Worm (Caenorhabditis elegans) whole organism, young adult: ENCODE data around the gene eef-1B.2.

ENCODE experiments used
- C17E4.6 ChIP-seq: fragments of 200-800 bp; sonication (Bioruptor generic); IDR thresholded peaks from 2 replicates; pipeline ENCODE4 v1.3.6; 2022; ENCODE audit warnings: missing genetic modification reagents, missing genetic modification characterization, missing compliant biosample characterization
- F23B12.7 ChIP-seq: sonication (generic microtip); optimal IDR thresholded peaks from 2 replicates; lab custom pipeline; 2017; ENCODE audit warnings: missing genetic modification characterization, mild to moderate bottlenecking, missing compliant biosample characterization, antibody characterized with exemption, moderate library complexity; ENCODE audit not compliant: insufficient read depth
- F52B5.7 ChIP-seq: sonication (generic microtip); optimal IDR thresholded peaks from 2 replicates; lab custom pipeline; 2016; ENCODE audit warnings: mild to moderate bottlenecking, missing genetic modification characterization, missing compliant biosample characterization
- K12H6.12 ChIP-seq: fragments of 200-800 bp; sonication (Bioruptor generic); optimal IDR thresholded peaks from 2 replicates; lab custom pipeline; 2018; ENCODE audit warnings: mild to moderate bottlenecking, missing genetic modification characterization, missing compliant biosample characterization
- Y53G8AR.9 ChIP-seq: fragments of 200-800 bp; sonication (Bioruptor generic); conservative IDR thresholded peaks from 2 replicates; pipeline ENCODE4 v1.3.6; 2022; ENCODE audit warnings: missing genetic modification reagents, missing genetic modification characterization, missing compliant biosample characterization
- Y56A3A.18 ChIP-seq: fragments of 200-800 bp; sonication (Bioruptor generic); IDR thresholded peaks from 2 replicates; pipeline ENCODE4 v1.3.6; 2022; ENCODE audit warnings: missing genetic modification reagents, missing genetic modification characterization, missing compliant biosample characterization
- Y67H2A.10 ChIP-seq: fragments of 200-800 bp; sonication (Bioruptor generic); conservative IDR thresholded peaks from 2 replicates; pipeline ENCODE4 v1.3.6; 2022; ENCODE audit warnings: missing genetic modification reagents, missing genetic modification characterization, missing compliant biosample characterization
- Y95B8A.8 ChIP-seq: fragments of 200-800 bp; sonication (Bioruptor generic); IDR thresholded peaks from 2 replicates; pipeline ENCODE4 v1.3.6; 2022; ENCODE audit warnings: missing genetic modification reagents, missing genetic modification characterization, missing compliant biosample characterization
- ZK185.1 ChIP-seq: sonication (generic microtip); optimal IDR thresholded peaks from 2 replicates; lab custom pipeline; 2016; ENCODE audit warnings: mild to moderate bottlenecking, missing genetic modification characterization, missing compliant biosample characterization; ENCODE audit not compliant: poor library complexity, severe bottlenecking
- akir-1 ChIP-seq: fragments of 200-800 bp; sonication (Bioruptor generic); optimal IDR thresholded peaks from 2 replicates; lab custom pipeline; 2018; ENCODE audit warnings: mild to moderate bottlenecking, missing genetic modification characterization, moderate library complexity, missing compliant biosample characterization
- atf-7 ChIP-seq: sonication (generic microtip); optimal IDR thresholded peaks from 2 replicates; lab custom pipeline; 2017; ENCODE audit warnings: mild to moderate bottlenecking, missing genetic modification characterization, missing compliant biosample characterization
- attf-5 ChIP-seq: fragments of 200-800 bp; sonication (Bioruptor generic); optimal IDR thresholded peaks from 2 replicates; lab custom pipeline; 2018; ENCODE audit warnings: mild to moderate bottlenecking, missing genetic modification characterization, missing compliant biosample characterization
- ccch-3 ChIP-seq: fragments of 200-800 bp; sonication (Bioruptor generic); optimal IDR thresholded peaks from 2 replicates; lab custom pipeline; 2018; ENCODE audit warnings: mild to moderate bottlenecking, missing genetic modification characterization, missing compliant biosample characterization
- cebp-1 ChIP-seq, 2 experiments: fragments of 200-800 bp in 1 of 2; sonication (Bioruptor generic) in 1 of 2; sonication (generic microtip) in 1 of 2; IDR thresholded peaks in 1 of 2; optimal IDR thresholded peaks in 1 of 2; 2 replicates each; pipeline versions ENCODE4 v1.3.6 to Lab custom; 2017 to 2022; ENCODE audit warnings: missing compliant biosample characterization in 2 of 2, missing genetic modification characterization in 2 of 2, mild to moderate bottlenecking in 1 of 2, missing genetic modification reagents in 1 of 2, moderate library complexity in 1 of 2
- cebp-2 ChIP-seq: fragments of 200-800 bp; sonication (Bioruptor generic); IDR thresholded peaks from 2 replicates; pipeline ENCODE4 v1.3.6; 2022; ENCODE audit warnings: missing genetic modification characterization, missing compliant biosample characterization
- ceh-40 ChIP-seq: fragments of 200-800 bp; sonication (Bioruptor generic); IDR thresholded peaks from 2 replicates; pipeline ENCODE4 v1.3.6; 2022; ENCODE audit warnings: missing genetic modification characterization, missing compliant biosample characterization
- ceh-79 ChIP-seq: sonication (generic microtip); optimal IDR thresholded peaks from 2 replicates; lab custom pipeline; 2017; ENCODE audit warnings: mild to moderate bottlenecking, missing genetic modification characterization, missing compliant biosample characterization
- egl-44 ChIP-seq: fragments of 200-800 bp; sonication (Bioruptor generic); IDR thresholded peaks from 2 replicates; pipeline ENCODE4 v1.3.6; 2022; ENCODE audit warnings: missing genetic modification reagents, missing genetic modification characterization, missing compliant biosample characterization
- ekl-4 ChIP-seq: fragments of 200-800 bp; sonication (Bioruptor generic); IDR thresholded peaks from 2 replicates; pipeline ENCODE4 v1.3.6; 2022; ENCODE audit warnings: missing genetic modification reagents, missing genetic modification characterization, missing compliant biosample characterization
- him-1 ChIP-seq: sonication (generic microtip); optimal IDR thresholded peaks from 2 replicates; lab custom pipeline; 2016; ENCODE audit warnings: missing genotype, missing genetic modification reagents, missing genetic modification characterization, missing compliant biosample characterization
- let-526 ChIP-seq: fragments of 200-800 bp; sonication (Bioruptor generic); IDR thresholded peaks from 2 replicates; pipeline ENCODE4 v1.3.6; 2022; ENCODE audit warnings: missing genetic modification reagents, missing genetic modification characterization, missing compliant biosample characterization
- lin-35 ChIP-seq, 3 experiments: fragments of 150-350 bp in 2 of 3; sonication (generic microtip) in 1 of 3; optimal IDR thresholded peaks; 2 replicates each; lab custom pipeline; 2014 to 2018; ENCODE audit warnings: missing biosample characterization in 3 of 3, missing genetic modification characterization in 3 of 3, missing genetic modification reagents in 3 of 3
- lsy-27 ChIP-seq: sonication (generic microtip); optimal IDR thresholded peaks from 2 replicates; lab custom pipeline; 2017; ENCODE audit warnings: missing genetic modification characterization, mild to moderate bottlenecking, missing compliant biosample characterization, antibody characterized with exemption, missing genotype, borderline replicate concordance; ENCODE audit not compliant: insufficient read depth
- madf-10 ChIP-seq: sonication (generic microtip); optimal IDR thresholded peaks from 2 replicates; lab custom pipeline; 2016; ENCODE audit warnings: mild to moderate bottlenecking, missing genetic modification characterization, missing compliant biosample characterization
- mel-28 ChIP-seq: sonication (generic microtip); optimal IDR thresholded peaks from 2 replicates; lab custom pipeline; 2016; ENCODE audit warnings: borderline replicate concordance, mild to moderate bottlenecking, missing genetic modification characterization, missing compliant biosample characterization
- nfya-1 ChIP-seq: sonication (generic microtip); optimal IDR thresholded peaks from 2 replicates; lab custom pipeline; 2017; ENCODE audit warnings: antibody characterized with exemption, missing compliant biosample characterization, missing genetic modification characterization, borderline replicate concordance; ENCODE audit not compliant: insufficient read depth
- nfya-2 ChIP-seq: fragments of 200-800 bp; sonication (Bioruptor generic); IDR thresholded peaks from 2 replicates; pipeline ENCODE4 v1.3.6; 2022; ENCODE audit warnings: missing genetic modification reagents, missing genetic modification characterization, missing compliant biosample characterization
- nhr-27 ChIP-seq: fragments of 200-800 bp; sonication (Bioruptor generic); optimal IDR thresholded peaks from 2 replicates; lab custom pipeline; 2018; ENCODE audit warnings: mild to moderate bottlenecking, missing genetic modification characterization, moderate library complexity, missing compliant biosample characterization
- repo-1 ChIP-seq: sonication (generic microtip); optimal IDR thresholded peaks from 2 replicates; lab custom pipeline; 2017; ENCODE audit warnings: mild to moderate bottlenecking, missing genetic modification characterization, missing compliant biosample characterization
- sdz-38 ChIP-seq: sonication (generic microtip); optimal IDR thresholded peaks from 2 replicates; lab custom pipeline; 2016; ENCODE audit warnings: missing genotype, missing genetic modification characterization, missing compliant biosample characterization
- snpc-1.1 ChIP-seq: sonication (generic microtip); optimal IDR thresholded peaks from 2 replicates; lab custom pipeline; 2017; ENCODE audit warnings: missing genetic modification characterization, mild to moderate bottlenecking, missing compliant biosample characterization, antibody characterized with exemption, moderate library complexity, missing genotype, missing genetic modification reagents; ENCODE audit not compliant: insufficient read depth
- snpc-3.4 ChIP-seq: sonication (generic microtip); optimal IDR thresholded peaks from 2 replicates; lab custom pipeline; 2017; ENCODE audit warnings: missing genetic modification characterization, mild to moderate bottlenecking, missing compliant biosample characterization, antibody characterized with exemption, moderate library complexity, missing genotype, missing genetic modification reagents
- snpc-4 ChIP-seq, 5 experiments: fragments of 150-350 bp in 1 of 5; sonication (generic microtip) in 4 of 5; optimal IDR thresholded peaks; 2 replicates each; lab custom pipeline; 2014 to 2018; ENCODE audit warnings: missing genetic modification characterization in 5 of 5, missing biosample characterization in 3 of 5, antibody characterized with exemption in 2 of 5, mild to moderate bottlenecking in 2 of 5, missing compliant biosample characterization in 2 of 5, missing genotype in 2 of 5, moderate library complexity in 2 of 5, missing genetic modification reagents in 1 of 5
- tbp1 ChIP-seq: fragments of 200-800 bp; sonication (Bioruptor generic); optimal IDR thresholded peaks from 2 replicates; lab custom pipeline; 2018; ENCODE audit warnings: mild to moderate bottlenecking, missing genetic modification characterization, missing compliant biosample characterization
- tlf-1 ChIP-seq: fragments of 200-800 bp; sonication (Bioruptor generic); optimal IDR thresholded peaks from 2 replicates; lab custom pipeline; 2018; ENCODE audit warnings: mild to moderate bottlenecking, missing genetic modification characterization, missing compliant biosample characterization
- zfh-2 ChIP-seq: fragments of 200-800 bp; sonication (Bioruptor generic); conservative IDR thresholded peaks from 2 replicates; pipeline ENCODE4 v1.3.6; 2022; ENCODE audit warnings: missing genetic modification reagents, missing genetic modification characterization, missing compliant biosample characterization
- zim-3 ChIP-seq: sonication (generic microtip); optimal IDR thresholded peaks from 2 replicates; lab custom pipeline; 2017; ENCODE audit warnings: mild to moderate bottlenecking, missing genetic modification characterization, moderate library complexity, missing compliant biosample characterization
- ztf-18 ChIP-seq: sonication (generic microtip); optimal IDR thresholded peaks from 2 replicates; lab custom pipeline; 2016; ENCODE audit warnings: missing genotype, mild to moderate bottlenecking, missing genetic modification characterization, missing compliant biosample characterization
- ztf-28 ChIP-seq: fragments of 200-800 bp; sonication (Bioruptor generic); IDR thresholded peaks from 2 replicates; pipeline ENCODE4 v1.3.6; 2022; ENCODE audit warnings: missing genetic modification reagents, missing genetic modification characterization, missing compliant biosample characterization
- ztf-3 ChIP-seq: fragments of 200-800 bp; sonication (Bioruptor generic); optimal IDR thresholded peaks from 2 replicates; lab custom pipeline; 2018; ENCODE audit warnings: mild to moderate bottlenecking, missing genetic modification characterization, missing compliant biosample characterization
- ztf-6 ChIP-seq: fragments of 200-800 bp; sonication (Bioruptor generic); IDR thresholded peaks from 2 replicates; pipeline ENCODE4 v1.3.6; 2022; ENCODE audit warnings: missing genetic modification reagents, missing genetic modification characterization, missing compliant biosample characterization

eef-1B.2 gene

DNA sequence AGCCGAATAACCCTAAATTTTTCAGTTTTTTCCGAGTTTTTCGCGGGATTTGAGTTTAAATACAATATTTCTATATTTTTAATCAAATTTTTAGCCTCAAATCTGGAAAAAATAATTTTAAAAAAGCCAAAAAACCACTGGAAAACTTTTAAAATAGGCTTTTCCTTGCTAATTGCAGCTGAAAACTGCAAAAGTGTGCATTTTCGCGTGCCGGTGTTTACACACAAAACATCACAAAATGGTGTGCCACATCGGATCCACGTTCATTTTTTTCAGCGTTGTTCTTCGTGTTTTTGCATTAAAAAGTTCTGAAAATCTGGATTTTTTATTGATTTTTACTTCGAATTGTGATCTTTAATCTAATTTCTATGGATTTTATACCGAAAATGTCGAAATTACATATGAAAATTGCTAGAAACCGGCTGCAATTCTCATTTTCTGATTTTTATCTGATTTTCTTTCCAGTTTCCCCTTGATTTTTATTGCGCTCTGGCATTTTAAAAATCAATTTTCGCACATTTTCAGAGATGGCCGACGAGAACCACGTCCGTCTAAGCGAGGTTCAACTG, 23.5 kb upstream of the eef-1B.2 start, which contains the start of gene Y41E3.7:
TSS of gene Y41E3.7 (plus strand) at position 519 of the 569 bp plus-strand sequence.
- TF ChIP-seq snpc-4 (GFP tag; optimal IDR thresholded peaks at IDR 0.05; lab: Kevin White, UChicago) (no peak), snpc-4 (tag; optimal IDR thresholded peaks at IDR 0.05; lab: Kevin White, UChicago) (peak in 2 of 4 experiments; percentile 42 to 81), ccch-3 (GFP tag; lab: Kevin White, UChicago) (no peak), tbp1 (GFP tag; lab: Kevin White, UChicago) (peak; percentile 12), snpc-3.4 (tag; lab: Kevin White, UChicago) (peak; percentile 9), lin-35 (GFP tag; optimal IDR thresholded peaks at IDR 0.05; lab: Kevin White, UChicago) (peak in 1 of 3 experiments; percentile 13)

DNA sequence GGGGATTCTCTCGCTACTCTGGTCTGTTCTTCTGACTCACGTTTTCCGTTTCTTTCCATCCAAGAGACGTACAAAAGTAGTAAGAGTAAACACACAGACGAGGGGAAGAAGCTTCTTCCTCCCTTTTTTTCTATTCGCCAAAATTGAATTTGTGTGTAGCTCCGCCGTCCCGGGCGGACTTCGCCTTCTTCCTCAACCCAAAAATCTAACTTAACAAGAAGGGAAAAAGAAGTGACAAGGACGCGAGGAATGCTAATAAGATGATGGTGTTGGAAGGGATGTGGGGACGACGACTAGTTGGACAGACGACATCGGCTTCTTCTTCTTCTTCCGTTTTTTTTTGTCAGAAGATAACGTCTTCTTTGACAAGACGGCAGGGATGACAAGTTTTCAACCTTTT, 20.1 kb upstream of the eef-1B.2 start:
- TF ChIP-seq ztf-6 (GFP tag; lab: Robert Waterston, UW) (no peak), let-526 (GFP tag; lab: Robert Waterston, UW) (no peak), ceh-79 (tag; lab: Kevin White, UChicago) (no peak), K12H6.12 (tag; lab: Kevin White, UChicago) (peak; percentile 23), zfh-2 (peak; percentile 41; the same call in 1 of the 2 replicates)
- TF ChIP-seq, all 124 proteins: peak for 2

DNA sequence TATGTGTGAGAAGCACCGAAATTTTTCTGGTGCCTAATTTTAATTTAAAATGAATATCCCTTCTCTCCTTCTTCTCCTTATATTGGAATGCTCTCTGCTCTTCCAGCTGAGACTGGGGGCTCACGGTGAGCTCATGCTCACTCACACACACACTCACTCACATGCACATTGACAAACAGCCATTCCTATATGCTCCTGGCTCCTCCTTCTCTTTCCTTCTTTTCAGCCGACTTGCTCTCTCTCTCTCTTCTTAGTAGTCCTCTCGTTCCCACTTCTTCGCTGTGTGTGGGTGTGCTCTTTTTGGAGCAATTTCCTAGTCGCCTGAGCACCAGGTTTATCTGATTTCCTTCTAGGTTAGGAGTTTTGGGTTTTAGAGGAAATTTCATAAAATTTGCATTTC, 16.2 kb upstream of the eef-1B.2 start:
- TF ChIP-seq ztf-3 (no peak), lsy-27 (tag; lab: Kevin White, UChicago) (no peak), sdz-38 (no peak), ekl-4 (no peak), Y53G8AR.9 (GFP tag; lab: Robert Waterston, UW) (no peak), him-1 (tag; lab: Kevin White, UChicago) (no peak), egl-44 (GFP tag; lab: Robert Waterston, UW) (no peak), madf-10 (tag; lab: Kevin White, UChicago) (no peak), nhr-27 (tag; lab: Kevin White, UChicago) (no peak), ztf-18 (tag; lab: Kevin White, UChicago) (peak; percentile 41), snpc-1.1 (tag; lab: Kevin White, UChicago) (no peak), cebp-2 (peak; percentile 27; the same call in 1 of the 2 replicates), tlf-1 (GFP tag; lab: Kevin White, UChicago) (no peak), atf-7 (tag; lab: Kevin White, UChicago) (no peak), lin-35 (GFP tag; optimal IDR thresholded peaks at IDR 0.05; lab: Kevin White, UChicago) (peak in 1 of 3 experiments; percentile 8), Y56A3A.18 (no peak), K12H6.12 (tag; lab: Kevin White, UChicago) (peak; percentile 12), ZK185.1 (tag; lab: Kevin White, UChicago) (no peak), ceh-40 (no peak), Y67H2A.10 (GFP tag; lab: Robert Waterston, UW) (no peak), repo-1 (tag; lab: Kevin White, UChicago) (no peak), mel-28 (tag; lab: Kevin White, UChicago) (no peak), akir-1 (GFP tag; lab: Kevin White, UChicago) (no peak), ztf-28 (no peak), attf-5 (GFP tag; lab: Kevin White, UChicago) (no peak), nfya-2 (GFP tag; lab: Robert Waterston, UW) (no peak), C17E4.6 (no peak), zim-3 (no peak), F23B12.7 (tag; lab: Kevin White, UChicago) (no peak), nfya-1 (tag; lab: Kevin White, UChicago) (no peak), Y95B8A.8 (GFP tag; lab: Robert Waterston, UW) (no peak), F52B5.7 (tag; lab: Kevin White, UChicago) (no peak), zfh-2 (0 out of 2 replicates have a peak, but pooled peaks have one; percentile 23), cebp-1 (GFP tag; IDR thresholded peaks at IDR 0.05; lab: Robert Waterston, UW) (no peak), cebp-1 (tag; optimal IDR thresholded peaks at IDR 0.05; lab: Kevin White, UChicago) (peak; percentile 19)
